Fruit fly (Drosophila melanogaster): ENCODE data around the gene RpL13.

The RpL13 gene

dm6 chr2L:10009800-10010658, 42.9 kb downstream of the RpL13 start (continued):
- TF ChIP-seq Ets96B (tag; optimal IDR thresholded peaks at IDR 0.05) = peak; percentile 99
- TF ChIP-seq esn (GFP tag; optimal IDR thresholded peaks at IDR 0.05) = peak; percentile 100
- TF ChIP-seq CG10631 (GFP tag; optimal IDR thresholded peaks at IDR 0.05) = peak; percentile 99
- peak; percentile 100 for TF ChIP-seq CG7368 (GFP tag; optimal IDR thresholded peaks at IDR 0.05)
- peak; percentile 98 for TF ChIP-seq CG8119 (GFP tag; IDR thresholded peaks at IDR 0.05)
- peak; percentile 97 for TF ChIP-seq CG6276 (GFP tag; optimal IDR thresholded peaks at IDR 0.05)
- peak; percentile 97 for TF ChIP-seq Eip93F (GFP tag; optimal IDR thresholded peaks at IDR 0.05)
- TF ChIP-seq vri (GFP tag; optimal IDR thresholded peaks at IDR 0.05) = peak; percentile 99
- peak; percentile 100 for TF ChIP-seq Eip75B (GFP tag; optimal IDR thresholded peaks at IDR 0.05)
- peak; percentile 99 for TF ChIP-seq net (GFP tag; optimal IDR thresholded peaks at IDR 0.05)

- TF ChIP-seq lz (GFP tag; optimal IDR thresholded peaks at IDR 0.05) (no peak), Eip93F (GFP tag; optimal IDR thresholded peaks at IDR 0.05) (no peak), CG15336 (GFP tag; IDR thresholded peaks at IDR 0.05) (no peak), CG8119 (GFP tag; IDR thresholded peaks at IDR 0.05) (no peak), CG8632 (GFP tag; optimal IDR thresholded peaks at IDR 0.05) (no peak), cyc (GFP tag; optimal IDR thresholded peaks at IDR 0.05) (no peak), CG6808 (GFP tag; optimal IDR thresholded peaks at IDR 0.05) (no peak), CG6163 (GFP tag; IDR thresholded peaks at IDR 0.05) (no peak), Sox102F (GFP tag; optimal IDR thresholded peaks at IDR 0.05) (no peak), salr (GFP tag; optimal IDR thresholded peaks at IDR 0.05) (no peak), fd85E (GFP tag; optimal IDR thresholded peaks at IDR 0.05) (no peak), Sox14 (GFP tag; optimal IDR thresholded peaks at IDR 0.05) (no peak), achi (GFP tag; optimal IDR thresholded peaks at IDR 0.05) (no peak), topi (GFP tag; optimal IDR thresholded peaks at IDR 0.05) (no peak), eg (GFP tag; IDR thresholded peaks at IDR 0.05) (no peak), CG7368 (GFP tag; optimal IDR thresholded peaks at IDR 0.05) (no peak), OdsH (GFP tag; optimal IDR thresholded peaks at IDR 0.05) (no peak), esn (GFP tag; optimal IDR thresholded peaks at IDR 0.05) (no peak)
These were observed 50.2 kb downstream of the RpL13 start, which contains the start of gene CG13131 for dm6 chr2L:10017363-10017762. Gene CG13131 (minus strand): TSS chr2L:10017463.

Data from whole organism, prepupa.